Worm (Caenorhabditis elegans) whole organism, mixed stage, embryonic: Measurements from ENCODE around the gene lin-8.

Experiments
- M03D4.4 ChIP-seq: sonication (generic microtip); optimal IDR thresholded peaks from 2 replicates; lab custom pipeline; 2017; ENCODE audit warnings: mild to moderate bottlenecking, missing genetic modification characterization, missing compliant biosample characterization
- bed-3 ChIP-seq: fragments of 200-800 bp; sonication (Bioruptor generic); optimal IDR thresholded peaks from 3 replicates; lab custom pipeline; 2018; ENCODE audit warnings: mild to moderate bottlenecking, missing genetic modification characterization, moderate library complexity, missing compliant biosample characterization
- ceh-43 ChIP-seq: fragments of 200-800 bp; sonication (Bioruptor generic); optimal IDR thresholded peaks from 2 replicates; lab custom pipeline; 2018; ENCODE audit warnings: mild to moderate bottlenecking, missing genetic modification characterization, moderate library complexity, missing compliant biosample characterization
- ceh-83 ChIP-seq: fragments of 200-800 bp; sonication (Bioruptor generic); optimal IDR thresholded peaks from 2 replicates; lab custom pipeline; 2018; ENCODE audit warnings: mild to moderate bottlenecking, missing genetic modification characterization, missing compliant biosample characterization
- ces-1 ChIP-seq: fragments of 150-350 bp; optimal IDR thresholded peaks from 2 replicates; lab custom pipeline; 2014; ENCODE audit warnings: missing biosample characterization, missing genetic modification reagents, missing genetic modification characterization
- cnd-1 ChIP-seq: fragments of 200-800 bp; sonication (Bioruptor generic); optimal IDR thresholded peaks from 2 replicates; lab custom pipeline; 2018; ENCODE audit warnings: mild to moderate bottlenecking, missing genetic modification characterization, missing compliant biosample characterization
- drap-1 ChIP-seq: fragments of 200-800 bp; sonication (Bioruptor generic); optimal IDR thresholded peaks from 3 replicates; lab custom pipeline; 2018; ENCODE audit warnings: mild to moderate bottlenecking, missing genetic modification characterization, missing compliant biosample characterization
- elt-1 ChIP-seq: sonication (generic microtip); optimal IDR thresholded peaks from 2 replicates; lab custom pipeline; 2017; ENCODE audit warnings: missing genetic modification characterization, mild to moderate bottlenecking, missing compliant biosample characterization, antibody characterized with exemption, moderate library complexity, borderline replicate concordance; ENCODE audit not compliant: insufficient read depth
- elt-3 ChIP-seq: fragments of 150-350 bp; optimal IDR thresholded peaks from 2 replicates; lab custom pipeline; 2014; ENCODE audit warnings: missing biosample characterization, missing genetic modification characterization
- flh-1 ChIP-seq: fragments of 200-800 bp; sonication (Bioruptor generic); optimal IDR thresholded peaks from 2 replicates; lab custom pipeline; 2018; ENCODE audit warnings: mild to moderate bottlenecking, missing genetic modification characterization, moderate library complexity, missing compliant biosample characterization
- ham-2 ChIP-seq: fragments of 200-800 bp; sonication (Bioruptor generic); optimal IDR thresholded peaks from 2 replicates; lab custom pipeline; 2018; ENCODE audit warnings: mild to moderate bottlenecking, missing genetic modification characterization, missing compliant biosample characterization
- hlh-1 ChIP-seq: fragments of 150-350 bp; optimal IDR thresholded peaks from 2 replicates; lab custom pipeline; 2014; ENCODE audit warnings: missing biosample characterization, missing genetic modification reagents, missing genetic modification characterization
- lsy-2 ChIP-seq: fragments of 150-350 bp; optimal IDR thresholded peaks from 2 replicates; lab custom pipeline; 2014; ENCODE audit warnings: missing biosample characterization, missing genetic modification characterization
- mab-5 ChIP-seq: fragments of 150-350 bp; optimal IDR thresholded peaks from 2 replicates; lab custom pipeline; 2014; ENCODE audit warnings: missing biosample characterization, missing genetic modification characterization
- mep-1 ChIP-seq: fragments of 150-350 bp; optimal IDR thresholded peaks from 2 replicates; lab custom pipeline; 2017; ENCODE audit warnings: missing biosample characterization, missing genetic modification reagents, missing genetic modification characterization, inconsistent platforms
- mls-2 ChIP-seq: sonication (generic microtip); optimal IDR thresholded peaks from 2 replicates; lab custom pipeline; 2016; ENCODE audit warnings: mild to moderate bottlenecking, missing genetic modification characterization, moderate library complexity, missing compliant biosample characterization
- nhr-12 ChIP-seq: fragments of 150-350 bp; optimal IDR thresholded peaks from 2 replicates; lab custom pipeline; 2014; ENCODE audit warnings: missing biosample characterization, missing genetic modification characterization
- nhr-237 ChIP-seq: fragments of 150-350 bp; optimal IDR thresholded peaks from 2 replicates; lab custom pipeline; 2014; ENCODE audit warnings: missing biosample characterization, missing genetic modification characterization
- nhr-28 ChIP-seq: fragments of 150-350 bp; optimal IDR thresholded peaks from 2 replicates; lab custom pipeline; 2014; ENCODE audit warnings: missing biosample characterization, missing genetic modification characterization
- nhr-76 ChIP-seq: sonication (generic microtip); optimal IDR thresholded peaks from 2 replicates; lab custom pipeline; 2017; ENCODE audit warnings: missing biosample characterization, missing genetic modification characterization
- pha-4 ChIP-seq: fragments of 150-350 bp; optimal IDR thresholded peaks from 2 replicates; lab custom pipeline; 2018; ENCODE audit warnings: missing biosample characterization, missing genetic modification reagents, missing genetic modification characterization
- sem-2 ChIP-seq: fragments of 200-800 bp; sonication (Bioruptor generic); optimal IDR thresholded peaks from 2 replicates; lab custom pipeline; 2018; ENCODE audit warnings: mild to moderate bottlenecking, missing genetic modification characterization, missing compliant biosample characterization
- snpc-4 ChIP-seq: fragments of 150-350 bp; optimal IDR thresholded peaks from 2 replicates; lab custom pipeline; 2014; ENCODE audit warnings: missing biosample characterization, missing genetic modification characterization
- sptf-1 ChIP-seq: sonication (generic microtip); optimal IDR thresholded peaks from 2 replicates; lab custom pipeline; 2017; ENCODE audit warnings: mild to moderate bottlenecking, missing genetic modification characterization, moderate library complexity, missing compliant biosample characterization
- tbx-8 ChIP-seq: fragments of 200-800 bp; sonication (Bioruptor generic); optimal IDR thresholded peaks from 2 replicates; lab custom pipeline; 2018; ENCODE audit warnings: mild to moderate bottlenecking, missing genetic modification characterization, moderate library complexity, missing compliant biosample characterization
- unc-120 ChIP-seq: sonication (generic microtip); optimal IDR thresholded peaks from 2 replicates; lab custom pipeline; 2017; ENCODE audit warnings: missing genetic modification characterization, missing compliant biosample characterization; ENCODE audit not compliant: poor library complexity, severe bottlenecking
- unc-39 ChIP-seq: fragments of 150-350 bp; optimal IDR thresholded peaks from 2 replicates; lab custom pipeline; 2014; ENCODE audit warnings: missing biosample characterization, missing genetic modification characterization
- zip-8 ChIP-seq: fragments of 150-350 bp; optimal IDR thresholded peaks from 2 replicates; lab custom pipeline; 2014; ENCODE audit warnings: missing biosample characterization, missing genetic modification characterization

The lin-8 gene

ce11 chrII:3105765-3106164 lies 49.1 kb downstream of the lin-8 start, which contains the start of gene clec-122:
clec-122 (plus strand) TSS chrII:3106065.
- TF ChIP-seq snpc-4 (tag; lab: Kevin White, UChicago) (no peak), pha-4 (tag; lab: Kevin White, UChicago) (no peak), lsy-2 (no peak), ham-2 (GFP tag; lab: Kevin White, UChicago) (no peak), nhr-28 (tag; lab: Kevin White, UChicago) (no peak), M03D4.4 (no peak), nhr-237 (tag; lab: Kevin White, UChicago) (no peak), bed-3 (GFP tag; lab: Kevin White, UChicago) (no peak), mab-5 (tag; lab: Kevin White, UChicago) (no peak), unc-120 (no peak), elt-3 (no peak), hlh-1 (no peak), ceh-43 (GFP tag; lab: Kevin White, UChicago) (no peak)
- TF ChIP-seq, all 35 proteins: peak for 0

ce11 chrII:3108101-3108500 lies 51.5 kb downstream of the lin-8 start:
- TF ChIP-seq ceh-83 (GFP tag; lab: Kevin White, UChicago) = peak; percentile 43
- TF ChIP-seq M03D4.4 = no peak
- no peak for TF ChIP-seq sem-2 (GFP tag; lab: Kevin White, UChicago)
- TF ChIP-seq lsy-2 = no peak
- no peak for TF ChIP-seq mep-1 (tag; lab: Kevin White, UChicago)

- no peak for TF ChIP-seq hlh-1
- TF ChIP-seq unc-39 (tag; lab: Kevin White, UChicago) = no peak
- TF ChIP-seq zip-8 (tag; lab: Kevin White, UChicago) = no peak
- TF ChIP-seq nhr-76 (tag; lab: Kevin White, UChicago) = no peak
- no peak for TF ChIP-seq drap-1
- TF ChIP-seq tbx-8 (GFP tag; lab: Kevin White, UChicago) = no peak
- no peak for TF ChIP-seq flh-1 (GFP tag; lab: Kevin White, UChicago)
- no peak for TF ChIP-seq sptf-1 (tag; lab: Kevin White, UChicago)
- TF ChIP-seq bed-3 (GFP tag; lab: Kevin White, UChicago) = no peak
- no peak for TF ChIP-seq mls-2 (tag; lab: Kevin White, UChicago)
- no peak for TF ChIP-seq ham-2 (GFP tag; lab: Kevin White, UChicago)
- no peak for TF ChIP-seq unc-120
- no peak for TF ChIP-seq cnd-1
- no peak for TF ChIP-seq pha-4 (tag; lab: Kevin White, UChicago)
- TF ChIP-seq sem-2 (GFP tag; lab: Kevin White, UChicago) = no peak
- TF ChIP-seq nhr-12 (tag; lab: Kevin White, UChicago) = no peak
- TF ChIP-seq elt-1 (tag; lab: Kevin White, UChicago) = no peak
- TF ChIP-seq ceh-43 (GFP tag; lab: Kevin White, UChicago) = no peak
- TF ChIP-seq mab-5 (tag; lab: Kevin White, UChicago) = no peak
- no peak for TF ChIP-seq ces-1 (GFP tag; lab: Kevin White, UChicago)
Measured at ce11 chrII:3109533-3109932, 52.9 kb downstream of the lin-8 start.
